Worm (Caenorhabditis elegans): Measurements from ENCODE around the gene Y45F10A.7.
A peak's percentile ranks its signal among the peaks of the same experiment; 100 is the strongest.

The Y45F10A.7 gene

ce11 chrIV:13505144-13505543, 12.8 kb downstream of the Y45F10A.7 start, which contains the start of gene seld-1:
TSS of gene seld-1 (plus strand) at chrIV:13505444.
- TF ChIP-seq med-1 (GFP tag; optimal IDR thresholded peaks at IDR 0.05; ENCODE audit: insufficient read depth) (no peak), ref-1 (GFP tag; conservative IDR thresholded peaks at IDR 0.05) (no peak), klf-2 (GFP tag; conservative IDR thresholded peaks at IDR 0.05) (no peak)

- TF ChIP-seq cog-1 (tag; optimal IDR thresholded peaks at IDR 0.05) = no peak
- TF ChIP-seq ref-1 (GFP tag; conservative IDR thresholded peaks at IDR 0.05) = no peak
- TF ChIP-seq tab-1 (GFP tag; IDR thresholded peaks at IDR 0.05) = no peak
- TF ChIP-seq ztf-23 (GFP tag; IDR thresholded peaks at IDR 0.05) = no peak
- TF ChIP-seq med-1 (GFP tag; optimal IDR thresholded peaks at IDR 0.05; ENCODE audit: insufficient read depth) = no peak
- no peak for TF ChIP-seq klf-2 (GFP tag; conservative IDR thresholded peaks at IDR 0.05)
- TF ChIP-seq flt-1 (GFP tag; IDR thresholded peaks at IDR 0.05) = no peak
- TF ChIP-seq ztf-29 (GFP tag; IDR thresholded peaks at IDR 0.05) = no peak
- no peak for TF ChIP-seq T22C8.4 (GFP tag; IDR thresholded peaks at IDR 0.05)
These were observed 13.3 kb downstream of the Y45F10A.7 start, which contains the start of gene nlp-17 for ce11 chrIV:13505662-13506061. TSS of gene nlp-17 (minus strand) at chrIV:13505762.

- TF ChIP-seq ref-1 (GFP tag; conservative IDR thresholded peaks at IDR 0.05) = no peak
These were observed 16.6 kb downstream of the Y45F10A.7 start, which contains the start of gene afmd-2 for ce11 chrIV:13508924-13509323. TSS of gene afmd-2 (plus strand) at chrIV:13509224.

- TF ChIP-seq flt-1 (GFP tag; IDR thresholded peaks at IDR 0.05) (no peak), tab-1 (GFP tag; IDR thresholded peaks at IDR 0.05) (no peak)
These were observed 17.7 kb downstream of the Y45F10A.7 start for ce11 chrIV:13510049-13510448.

ce11 chrIV:13512112-13512569, 19.8 kb downstream of the Y45F10A.7 start, which contains the start of gene puf-3:
TSS of gene puf-3 (minus strand) at chrIV:13512162.
- no peak for TF ChIP-seq ztf-23 (GFP tag; IDR thresholded peaks at IDR 0.05)
- TF ChIP-seq ztf-29 (GFP tag; IDR thresholded peaks at IDR 0.05) = no peak
- no peak for TF ChIP-seq med-1 (GFP tag; optimal IDR thresholded peaks at IDR 0.05; ENCODE audit: insufficient read depth)
- no peak for TF ChIP-seq T22C8.4 (GFP tag; IDR thresholded peaks at IDR 0.05)
- no peak for TF ChIP-seq ref-1 (GFP tag; conservative IDR thresholded peaks at IDR 0.05)
- no peak for TF ChIP-seq klf-2 (GFP tag; conservative IDR thresholded peaks at IDR 0.05)
- no peak for TF ChIP-seq flt-1 (GFP tag; IDR thresholded peaks at IDR 0.05)
- no peak for TF ChIP-seq cog-1 (tag; optimal IDR thresholded peaks at IDR 0.05)
- TF ChIP-seq tab-1 (GFP tag; IDR thresholded peaks at IDR 0.05) = no peak

ce11 chrIV:13513010-13513409, 20.6 kb downstream of the Y45F10A.7 start:
- TF ChIP-seq cog-1 (tag; optimal IDR thresholded peaks at IDR 0.05) (no peak), klf-2 (GFP tag; conservative IDR thresholded peaks at IDR 0.05) (no peak), ztf-23 (GFP tag; IDR thresholded peaks at IDR 0.05) (no peak), ref-1 (GFP tag; conservative IDR thresholded peaks at IDR 0.05) (no peak), ztf-29 (GFP tag; IDR thresholded peaks at IDR 0.05) (no peak), T22C8.4 (GFP tag; IDR thresholded peaks at IDR 0.05) (no peak), tab-1 (GFP tag; IDR thresholded peaks at IDR 0.05) (no peak), med-1 (GFP tag; optimal IDR thresholded peaks at IDR 0.05; ENCODE audit: insufficient read depth) (no peak), flt-1 (GFP tag; IDR thresholded peaks at IDR 0.05) (no peak)

ce11 chrIV:13521785-13522184, 29.4 kb downstream of the Y45F10A.7 start, which contains the start of gene dcap-2:
TSS of gene dcap-2 (minus strand) at chrIV:13521870.
- no peak for TF ChIP-seq ztf-23 (GFP tag; IDR thresholded peaks at IDR 0.05)
- no peak for TF ChIP-seq cog-1 (tag; optimal IDR thresholded peaks at IDR 0.05)
- TF ChIP-seq T22C8.4 (GFP tag; IDR thresholded peaks at IDR 0.05) = peak; percentile 50

ce11 chrIV:13525223-13525622, 32.9 kb downstream of the Y45F10A.7 start:
- TF ChIP-seq tab-1 (GFP tag; IDR thresholded peaks at IDR 0.05) (no peak), ztf-29 (GFP tag; IDR thresholded peaks at IDR 0.05) (no peak), ref-1 (GFP tag; conservative IDR thresholded peaks at IDR 0.05) (no peak)

ce11 chrIV:13538901-13539300, 46.5 kb downstream of the Y45F10A.7 start:
- no peak for TF ChIP-seq flt-1 (GFP tag; IDR thresholded peaks at IDR 0.05)

- TF ChIP-seq flt-1 (GFP tag; IDR thresholded peaks at IDR 0.05) (no peak), ref-1 (GFP tag; conservative IDR thresholded peaks at IDR 0.05) (no peak), cog-1 (tag; optimal IDR thresholded peaks at IDR 0.05) (no peak), T22C8.4 (GFP tag; IDR thresholded peaks at IDR 0.05) (no peak), med-1 (GFP tag; optimal IDR thresholded peaks at IDR 0.05; ENCODE audit: insufficient read depth) (no peak), klf-2 (GFP tag; conservative IDR thresholded peaks at IDR 0.05) (no peak)
These were observed 47.8 kb downstream of the Y45F10A.7 start, which contains the start of gene rsd-2 for ce11 chrIV:13540165-13540564. TSS of gene rsd-2 (minus strand) at chrIV:13540265.

All from whole organism, midembryonic.